ENCODE assay signal across 1 fruit fly cellular context in genomic region chrX:16092614-16093280, dm6.
A peak's percentile ranks its signal among the peaks of the same experiment; 100 is the strongest.
TF ChIP-seq lines count a peak whose summit lies in the region.

No protein-coding gene starts in this region.

TF ChIP-seq in whole organism, embryonic, 481 proteins besides CTCF, POLR2A, EP300 and RAD21 (continued from another document):
- TF ChIP-seq aop (GFP tag; IDR thresholded peaks at IDR 0.05; lab: Robert Waterston, UW) = no peak
- no peak for TF ChIP-seq CoRest (tag; optimal IDR thresholded peaks at IDR 0.05; lab: Kevin White, UChicago)
- no peak for TF ChIP-seq lov (optimal IDR thresholded peaks at IDR 0.05; lab: Kevin White, UChicago)
- TF ChIP-seq lov (GFP tag; IDR thresholded peaks at IDR 0.05; lab: Robert Waterston, UW) = peak; percentile 60; the same call in 1 of the 3 replicates
- no peak for TF ChIP-seq hbn (GFP tag; IDR thresholded peaks at IDR 0.05; lab: Robert Waterston, UW; ENCODE audit: partially characterized antibody)
- no peak for TF ChIP-seq CG9727 (GFP tag; optimal IDR thresholded peaks at IDR 0.05; lab: Kevin White, UChicago)
- peak; percentile 72 for TF ChIP-seq D19A (tag; optimal IDR thresholded peaks at IDR 0.05; lab: Kevin White, UChicago)
- no peak for TF ChIP-seq NC2β (GFP tag; optimal IDR thresholded peaks at IDR 0.05; lab: Kevin White, UChicago)
- peak; percentile 2 for TF ChIP-seq dmrt99B (tag; optimal IDR thresholded peaks at IDR 0.05; lab: Kevin White, UChicago)
- no peak for TF ChIP-seq klu (GFP tag; IDR thresholded peaks at IDR 0.05; lab: Robert Waterston, UW)
- no peak for TF ChIP-seq Mes4 (GFP tag; optimal IDR thresholded peaks at IDR 0.05; lab: Kevin White, UChicago)
- TF ChIP-seq Bgb (GFP tag; IDR thresholded peaks at IDR 0.05; lab: Robert Waterston, UW; ENCODE audit: partially characterized antibody) = 0 out of 2 replicates have a peak, but pooled peaks have one; percentile 26
- TF ChIP-seq CG8924 (tag; optimal IDR thresholded peaks at IDR 0.05; lab: Kevin White, UChicago) = no peak
- TF ChIP-seq bbx (GFP tag; IDR thresholded peaks at IDR 0.05; lab: Robert Waterston, UW; ENCODE audit: partially characterized antibody) = no peak
- TF ChIP-seq CG17385 (GFP tag; optimal IDR thresholded peaks at IDR 0.05; lab: Kevin White, UChicago) = no peak
- no peak for TF ChIP-seq Ets97D (GFP tag; optimal IDR thresholded peaks at IDR 0.05; lab: Kevin White, UChicago)
- TF ChIP-seq CG18011 (GFP tag; optimal IDR thresholded peaks at IDR 0.05; lab: Kevin White, UChicago) = no peak
- no peak for TF ChIP-seq pfk (GFP tag; optimal IDR thresholded peaks at IDR 0.05; lab: Kevin White, UChicago)
- no peak for TF ChIP-seq Sry-δ (GFP tag; optimal IDR thresholded peaks at IDR 0.05; lab: Kevin White, UChicago)
- TF ChIP-seq CG8765 (GFP tag; IDR thresholded peaks at IDR 0.05; lab: Robert Waterston, UW) = no peak
- TF ChIP-seq chm (GFP tag; IDR thresholded peaks at IDR 0.05; lab: Robert Waterston, UW) = no peak
- no peak for TF ChIP-seq dm (GFP tag; optimal IDR thresholded peaks at IDR 0.05; lab: Kevin White, UChicago)
- no peak for TF ChIP-seq CG9797 (GFP tag; optimal IDR thresholded peaks at IDR 0.05; lab: Kevin White, UChicago)
- no peak for TF ChIP-seq NK7.1 (GFP tag; optimal IDR thresholded peaks at IDR 0.05; lab: Kevin White, UChicago)
- TF ChIP-seq esg (GFP tag; conservative IDR thresholded peaks at IDR 0.05; lab: Robert Waterston, UW) = no peak
- TF ChIP-seq CG10959 (GFP tag; IDR thresholded peaks at IDR 0.05; lab: Robert Waterston, UW) = no peak
- no peak for TF ChIP-seq CG15696 (tag; optimal IDR thresholded peaks at IDR 0.05; lab: Kevin White, UChicago)
- peak in 1 of 2 experiments; percentile 99 for TF ChIP-seq Hr78 (GFP tag; optimal IDR thresholded peaks at IDR 0.05; lab: Kevin White, UChicago)
- no peak for TF ChIP-seq CG3726 (GFP tag; IDR thresholded peaks at IDR 0.05; lab: Robert Waterston, UW)
- TF ChIP-seq Blimp-1 (GFP tag; optimal IDR thresholded peaks at IDR 0.05; lab: Kevin White, UChicago) = peak; percentile 84
- no peak for TF ChIP-seq CG18262 (tag; optimal IDR thresholded peaks at IDR 0.05; lab: Kevin White, UChicago)
- no peak for TF ChIP-seq oc (tag; optimal IDR thresholded peaks at IDR 0.05; lab: Kevin White, UChicago)
- TF ChIP-seq ATbp (GFP tag; optimal IDR thresholded peaks at IDR 0.05; lab: Kevin White, UChicago) = no peak
- no peak for TF ChIP-seq dysf (GFP tag; IDR thresholded peaks at IDR 0.05; lab: Robert Waterston, UW)
- TF ChIP-seq Hmr (GFP tag; optimal IDR thresholded peaks at IDR 0.05; lab: Kevin White, UChicago) = no peak
- TF ChIP-seq Elba2 (GFP tag; optimal IDR thresholded peaks at IDR 0.05; lab: Kevin White, UChicago) = no peak
- no peak for TF ChIP-seq CG11560 (tag; IDR thresholded peaks at IDR 0.05; lab: Robert Waterston, UW)
- TF ChIP-seq CG3995 (GFP tag; optimal IDR thresholded peaks at IDR 0.05; lab: Kevin White, UChicago) = no peak
- TF ChIP-seq insv (GFP tag; optimal IDR thresholded peaks at IDR 0.05; lab: Kevin White, UChicago) = no peak
- TF ChIP-seq Eip74EF (GFP tag; optimal IDR thresholded peaks at IDR 0.05; lab: Kevin White, UChicago) = no peak
- no peak for TF ChIP-seq CG5180 (GFP tag; optimal IDR thresholded peaks at IDR 0.05; lab: Kevin White, UChicago)
- TF ChIP-seq Tbp (GFP tag; optimal IDR thresholded peaks at IDR 0.05; lab: Kevin White, UChicago) = no peak
- TF ChIP-seq sisA (GFP tag; IDR thresholded peaks at IDR 0.05; lab: Robert Waterston, UW) = no peak
- TF ChIP-seq CG14667 (GFP tag; IDR thresholded peaks at IDR 0.05; lab: Robert Waterston, UW) = no peak
- TF ChIP-seq gem (tag; optimal IDR thresholded peaks at IDR 0.05; lab: Kevin White, UChicago) = peak; percentile 8
- peak in 1 of 2 experiments; percentile 54 for TF ChIP-seq Pdp1 (GFP tag; optimal IDR thresholded peaks at IDR 0.05; lab: Kevin White, UChicago)
- TF ChIP-seq sqz (GFP tag; optimal IDR thresholded peaks at IDR 0.05; lab: Kevin White, UChicago) = peak; percentile 0
- TF ChIP-seq vfl (GFP tag; optimal IDR thresholded peaks at IDR 0.05; lab: Kevin White, UChicago) = no peak
- no peak for TF ChIP-seq CG2889 (GFP tag; IDR thresholded peaks at IDR 0.05; lab: Robert Waterston, UW)
- no peak for TF ChIP-seq CG10462 (GFP tag; optimal IDR thresholded peaks at IDR 0.05; lab: Kevin White, UChicago)
- no peak for TF ChIP-seq CG13424 (tag; optimal IDR thresholded peaks at IDR 0.05; lab: Kevin White, UChicago)
- no peak for TF ChIP-seq CG34422 (GFP tag; IDR thresholded peaks at IDR 0.05; lab: Robert Waterston, UW)
- no peak for TF ChIP-seq CG17361 (GFP tag; IDR thresholded peaks at IDR 0.05; lab: Robert Waterston, UW)
- TF ChIP-seq Deaf1 (tag; optimal IDR thresholded peaks at IDR 0.05; lab: Kevin White, UChicago) = peak; percentile 90
- no peak for TF ChIP-seq HLH54F (GFP tag; optimal IDR thresholded peaks at IDR 0.05; lab: Kevin White, UChicago)
- TF ChIP-seq CG3838 (GFP tag; optimal IDR thresholded peaks at IDR 0.05; lab: Kevin White, UChicago) = no peak
- no peak for TF ChIP-seq Mrtf (GFP tag; IDR thresholded peaks at IDR 0.05; lab: Robert Waterston, UW)
- peak; percentile 2 for TF ChIP-seq CG2120 (GFP tag; optimal IDR thresholded peaks at IDR 0.05; lab: Kevin White, UChicago)
- TF ChIP-seq CG34224 (GFP tag; IDR thresholded peaks at IDR 0.05; lab: Robert Waterston, UW; ENCODE audit: partially characterized antibody) = no peak
TF ChIP-seq in whole organism, embryonic: peak in this region for 33.
